Fruit fly (Drosophila melanogaster) whole organism, embryonic: ENCODE results near the gene Bet3.

Source experiments
- BtbVII ChIP-seq: fragments of 200-800 bp; sonication (Bioruptor generic); optimal IDR thresholded peaks from 3 replicates; lab custom pipeline; 2017; ENCODE audit warnings: missing biosample characterization, mild to moderate bottlenecking, missing genetic modification characterization
- CG10274 ChIP-seq: fragments of 200-800 bp; sonication (Bioruptor generic); optimal IDR thresholded peaks from 3 replicates; lab custom pipeline; 2017; ENCODE audit warnings: missing biosample characterization, mild to moderate bottlenecking, missing genetic modification characterization
- CG12104 ChIP-seq: fragments of 200-800 bp; sonication (Bioruptor generic); optimal IDR thresholded peaks from 3 replicates; lab custom pipeline; 2016; ENCODE audit warnings: missing biosample characterization, missing genetic modification characterization
- CG12155 ChIP-seq: fragments of 200-800 bp; sonication (Bioruptor generic); optimal IDR thresholded peaks from 3 replicates; lab custom pipeline; 2016; ENCODE audit warnings: missing biosample characterization, missing genetic modification characterization
- CG12236 ChIP-seq: fragments of 200-800 bp; sonication (Bioruptor generic); optimal IDR thresholded peaks from 2 replicates; lab custom pipeline; 2016; ENCODE audit warnings: missing biosample characterization, missing genetic modification characterization
- CG12391 ChIP-seq: fragments of 200-800 bp; sonication (Bioruptor generic); optimal IDR thresholded peaks from 3 replicates; lab custom pipeline; 2018; ENCODE audit warnings: missing biosample characterization, mild to moderate bottlenecking, missing genetic modification characterization, moderate library complexity
- CG13624 ChIP-seq: fragments of 200-800 bp; sonication (Bioruptor generic); optimal IDR thresholded peaks from 2 replicates; lab custom pipeline; 2016; ENCODE audit warnings: missing biosample characterization, missing genetic modification characterization
- CG1603 ChIP-seq: fragments of 200-800 bp; sonication (Bioruptor generic); optimal IDR thresholded peaks from 2 replicates; lab custom pipeline; 2019; ENCODE audit warnings: missing biosample characterization, mild to moderate bottlenecking, missing genetic modification characterization, moderate library complexity
- CG16813 ChIP-seq: fragments of 200-800 bp; sonication (Bioruptor generic); IDR thresholded peaks from 3 replicates; pipeline ENCODE4 v1.3.6; 2022; ENCODE audit warnings: missing biosample characterization, missing genetic modification characterization; ENCODE audit not compliant: partially characterized antibody
- CG1832 ChIP-seq: fragments of 200-800 bp; sonication (Bioruptor generic); optimal IDR thresholded peaks from 2 replicates; lab custom pipeline; 2017; ENCODE audit warnings: missing biosample characterization, mild to moderate bottlenecking, missing genetic modification characterization, inconsistent platforms
- CG18619 ChIP-seq: fragments of 200-800 bp; sonication (Bioruptor generic); optimal IDR thresholded peaks from 3 replicates; lab custom pipeline; 2017; ENCODE audit warnings: missing biosample characterization, mild to moderate bottlenecking, missing genetic modification characterization
- CG2120 ChIP-seq: fragments of 200-800 bp; sonication (Bioruptor generic); optimal IDR thresholded peaks from 3 replicates; lab custom pipeline; 2016; ENCODE audit warnings: missing biosample characterization, missing genetic modification characterization
- CG30403 ChIP-seq: fragments of 200-800 bp; sonication (Bioruptor generic); optimal IDR thresholded peaks from 3 replicates; lab custom pipeline; 2016; ENCODE audit warnings: missing biosample characterization, missing genetic modification characterization
- CG4404 ChIP-seq: fragments of 200-800 bp; sonication (Bioruptor generic); IDR thresholded peaks from 2 replicates; pipeline ENCODE4 v1.3.6; 2022; ENCODE audit warnings: missing biosample characterization, missing genetic modification characterization
- CG4617 ChIP-seq: fragments of 200-800 bp; sonication (Bioruptor generic); optimal IDR thresholded peaks from 3 replicates; lab custom pipeline; 2016; ENCODE audit warnings: missing biosample characterization, missing genetic modification characterization, borderline replicate concordance
- CG6254 ChIP-seq: fragments of 200-800 bp; sonication (Bioruptor generic); optimal IDR thresholded peaks from 3 replicates; lab custom pipeline; 2017; ENCODE audit warnings: mild to moderate bottlenecking, missing biosample characterization, missing genetic modification reagents, missing genetic modification characterization
- CG7372 ChIP-seq: fragments of 200-800 bp; sonication (Bioruptor generic); IDR thresholded peaks from 2 replicates; pipeline ENCODE4 v1.3.6; 2022; ENCODE audit warnings: missing biosample characterization, missing genetic modification characterization
- CG7987 ChIP-seq: fragments of 200-800 bp; sonication (Bioruptor generic); optimal IDR thresholded peaks from 2 replicates; lab custom pipeline; 2018; ENCODE audit warnings: missing biosample characterization, mild to moderate bottlenecking, missing genetic modification characterization, moderate library complexity
- CG8359 ChIP-seq: fragments of 200-800 bp; sonication (Bioruptor generic); optimal IDR thresholded peaks from 2 replicates; lab custom pipeline; 2017; ENCODE audit warnings: missing biosample characterization, mild to moderate bottlenecking, missing genetic modification characterization, borderline replicate concordance
- Gsc ChIP-seq: fragments of 200-800 bp; sonication (Bioruptor generic); IDR thresholded peaks from 2 replicates; pipeline ENCODE4 v1.3.6; 2022; ENCODE audit warnings: missing biosample characterization, missing genetic modification characterization
- HHEX ChIP-seq: fragments of 200-800 bp; sonication (Bioruptor generic); optimal IDR thresholded peaks from 3 replicates; lab custom pipeline; 2017; ENCODE audit warnings: missing biosample characterization, mild to moderate bottlenecking, missing genetic modification characterization, missing genetic modification reagents
- HLH54F ChIP-seq: fragments of 200-800 bp; sonication (Bioruptor generic); optimal IDR thresholded peaks from 3 replicates; lab custom pipeline; 2016; ENCODE audit warnings: missing biosample characterization, missing genetic modification characterization
- Jarid2 ChIP-seq: fragments of 200-800 bp; sonication (Bioruptor generic); optimal IDR thresholded peaks from 3 replicates; lab custom pipeline; 2017; ENCODE audit warnings: mild to moderate bottlenecking, missing biosample characterization, missing genetic modification reagents, missing genetic modification characterization
- Lim3 ChIP-seq: fragments of 200-800 bp; sonication (Bioruptor generic); IDR thresholded peaks from 2 replicates; pipeline ENCODE4 v1.3.6; 2022; ENCODE audit warnings: missing biosample characterization, missing genetic modification characterization
- Nf-YA ChIP-seq: fragments of 200-800 bp; sonication (Bioruptor generic); IDR thresholded peaks from 2 replicates; pipeline ENCODE4 v1.3.6; 2022; ENCODE audit warnings: missing biosample characterization, missing genetic modification characterization
- Optix ChIP-seq: fragments of 200-800 bp; sonication (Bioruptor generic); IDR thresholded peaks from 3 replicates; pipeline ENCODE4 v1.3.6; 2022; ENCODE audit warnings: missing biosample characterization, missing genetic modification characterization
- Sox100B ChIP-seq: fragments of 200-800 bp; sonication (Bioruptor generic); optimal IDR thresholded peaks from 3 replicates; lab custom pipeline; 2018; ENCODE audit warnings: missing biosample characterization, mild to moderate bottlenecking, missing genetic modification characterization
- Trl ChIP-seq, 3 experiments: fragments of >200 bp in 2 of 3; fragments of 200-800 bp in 1 of 3; sonication (Bioruptor generic) in 1 of 3; optimal IDR thresholded peaks; 2 replicates in 1 of 3; 3 replicates in 2 of 3; lab custom pipeline; 2016 to 2017; ENCODE audit warnings: missing biosample characterization in 1 of 3, missing genetic modification characterization in 1 of 3
- YL-1 ChIP-seq: fragments of 200-800 bp; sonication (Bioruptor generic); optimal IDR thresholded peaks from 3 replicates; lab custom pipeline; 2017; ENCODE audit warnings: missing biosample characterization, mild to moderate bottlenecking, missing genetic modification characterization
- aop ChIP-seq: fragments of 200-800 bp; sonication (Bioruptor generic); IDR thresholded peaks from 2 replicates; pipeline ENCODE4 v1.3.6; 2022; ENCODE audit warnings: missing biosample characterization, missing genetic modification characterization
- bcd ChIP-seq: fragments of 200-800 bp; sonication (Bioruptor generic); optimal IDR thresholded peaks from 2 replicates; lab custom pipeline; 2017; ENCODE audit warnings: missing biosample characterization, mild to moderate bottlenecking, missing genetic modification characterization
- bowl ChIP-seq: fragments of 200-800 bp; sonication (Bioruptor generic); IDR thresholded peaks from 2 replicates; pipeline ENCODE4 v1.3.6; 2022; ENCODE audit warnings: missing biosample characterization, missing genetic modification characterization
- cas ChIP-seq: fragments of 200-800 bp; sonication (Bioruptor generic); IDR thresholded peaks from 2 replicates; pipeline ENCODE4 v1.3.6; 2022; ENCODE audit warnings: missing biosample characterization, missing genetic modification characterization
- danr ChIP-seq: fragments of 200-800 bp; sonication (Bioruptor generic); IDR thresholded peaks from 2 replicates; pipeline ENCODE4 v1.3.6; 2022; ENCODE audit warnings: missing biosample characterization, missing genetic modification characterization
- dimm ChIP-seq: fragments of 200-800 bp; sonication (Bioruptor generic); IDR thresholded peaks from 2 replicates; pipeline ENCODE4 v1.3.6; 2022; ENCODE audit warnings: missing biosample characterization, missing genetic modification characterization
- disco-r ChIP-seq: fragments of 200-800 bp; sonication (Bioruptor generic); optimal IDR thresholded peaks from 2 replicates; lab custom pipeline; 2016; ENCODE audit warnings: missing biosample characterization, missing genetic modification characterization
- gcm2 ChIP-seq: fragments of 200-800 bp; sonication (Bioruptor generic); optimal IDR thresholded peaks from 2 replicates; lab custom pipeline; 2016; ENCODE audit warnings: missing biosample characterization, missing genetic modification characterization
- grn ChIP-seq: fragments of 200-800 bp; sonication (Bioruptor generic); optimal IDR thresholded peaks from 3 replicates; lab custom pipeline; 2017; ENCODE audit warnings: missing biosample characterization, missing genetic modification characterization
- gsb-n ChIP-seq: fragments of 200-800 bp; sonication (Bioruptor generic); optimal IDR thresholded peaks from 3 replicates; lab custom pipeline; 2018; ENCODE audit warnings: missing biosample characterization, mild to moderate bottlenecking, missing genetic modification characterization
- kay ChIP-seq: fragments of 200-800 bp; sonication (Bioruptor generic); optimal IDR thresholded peaks from 2 replicates; lab custom pipeline; 2016; ENCODE audit warnings: missing biosample characterization, missing genetic modification characterization
- lov ChIP-seq, 2 experiments: fragments of 200-800 bp in 1 of 2; fragments of >200 bp in 1 of 2; sonication (Bioruptor generic) in 1 of 2; IDR thresholded peaks in 1 of 2; optimal IDR thresholded peaks in 1 of 2; 2 replicates in 1 of 2; 3 replicates in 1 of 2; pipeline versions ENCODE4 v1.3.6 to Lab custom; 2017 to 2022; ENCODE audit warnings: missing biosample characterization in 1 of 2, missing genetic modification characterization in 1 of 2
- luna ChIP-seq: fragments of 200-800 bp; sonication (Bioruptor generic); optimal IDR thresholded peaks from 2 replicates; lab custom pipeline; 2016; ENCODE audit warnings: missing biosample characterization, missing genetic modification characterization
- otp ChIP-seq: fragments of 200-800 bp; sonication (Bioruptor generic); IDR thresholded peaks from 3 replicates; pipeline ENCODE4, ENCODE4 v1.3.6; 2022; ENCODE audit warnings: missing biosample characterization, missing genetic modification characterization
- pb ChIP-seq: fragments of 200-800 bp; sonication (Bioruptor generic); optimal IDR thresholded peaks from 3 replicates; lab custom pipeline; 2016; ENCODE audit warnings: missing biosample characterization, missing genetic modification characterization
- pita ChIP-seq: fragments of 200-800 bp; sonication (Bioruptor generic); optimal IDR thresholded peaks from 2 replicates; lab custom pipeline; 2017; ENCODE audit warnings: missing biosample characterization, mild to moderate bottlenecking, missing genetic modification characterization
- repo ChIP-seq: fragments of 200-800 bp; sonication (Bioruptor generic); optimal IDR thresholded peaks from 2 replicates; lab custom pipeline; 2016; ENCODE audit warnings: missing biosample characterization, missing genetic modification characterization
- slbo ChIP-seq: fragments of 200-800 bp; sonication (Bioruptor generic); IDR thresholded peaks from 2 replicates; pipeline ENCODE4 v1.3.6; 2022; ENCODE audit warnings: missing biosample characterization, missing genetic modification characterization
- sug ChIP-seq: fragments of 200-800 bp; optimal IDR thresholded peaks from 2 replicates; lab custom pipeline; 2019; ENCODE audit warnings: missing biosample characterization, mild to moderate bottlenecking, missing genetic modification characterization, moderate library complexity
- tna ChIP-seq: fragments of 200-800 bp; sonication (Bioruptor generic); IDR thresholded peaks from 2 replicates; pipeline ENCODE4 v1.3.6; 2022; ENCODE audit warnings: missing biosample characterization, missing genetic modification characterization; ENCODE audit not compliant: partially characterized antibody
- twi ChIP-seq: fragments of 200-800 bp; optimal IDR thresholded peaks from 2 replicates; lab custom pipeline; 2019; ENCODE audit warnings: missing biosample characterization, mild to moderate bottlenecking, missing genetic modification characterization, moderate library complexity
- wor ChIP-seq: fragments of 200-800 bp; sonication (Bioruptor generic); IDR thresholded peaks from 2 replicates; pipeline ENCODE4 v1.3.6; 2022; ENCODE audit warnings: missing biosample characterization, missing genetic modification characterization

The Bet3 gene

dm6 chr3L:9476829-9477228 lies 34.8 kb upstream of the Bet3 start, which contains the start of the genes Uch-L5 and Jarid2 (continued):
- TF ChIP-seq twi (tag; lab: Kevin White, UChicago) (peak; percentile 25), Gsc (no peak), gsb-n (tag; lab: Kevin White, UChicago) (no peak), CG13624 (GFP tag; lab: Kevin White, UChicago) (peak; percentile 65), HLH54F (GFP tag; lab: Kevin White, UChicago) (peak; percentile 70), CG10274 (GFP tag; lab: Kevin White, UChicago) (no peak), CG12391 (tag; lab: Kevin White, UChicago) (peak; percentile 54), CG16813 (GFP tag; lab: Robert Waterston, UW) (no peak; the same call in 2 of the 3 replicates), Sox100B (GFP tag; lab: Kevin White, UChicago) (no peak), YL-1 (GFP tag; lab: Kevin White, UChicago) (peak; percentile 98), wor (GFP tag; lab: Robert Waterston, UW) (no peak), cas (GFP tag; lab: Robert Waterston, UW) (no peak), lov (optimal IDR thresholded peaks at IDR 0.05; lab: Kevin White, UChicago) (no peak), lov (GFP tag; IDR thresholded peaks at IDR 0.05; lab: Robert Waterston, UW) (no peak), bowl (no peak), CG18619 (peak; percentile 6), CG12236 (GFP tag; lab: Kevin White, UChicago) (no peak), grn (no peak), CG6254 (GFP tag; lab: Kevin White, UChicago) (no peak), kay (GFP tag; lab: Kevin White, UChicago) (peak; percentile 51), sug (tag; lab: Kevin White, UChicago) (peak; percentile 46), Optix (GFP tag; lab: Robert Waterston, UW) (0 out of 3 replicates have a peak, but pooled peaks have one; percentile 37), pb (GFP tag; lab: Kevin White, UChicago) (no peak), CG30403 (GFP tag; lab: Kevin White, UChicago) (peak; percentile 51), Nf-YA (no peak), CG12155 (GFP tag; lab: Kevin White, UChicago) (peak; percentile 45), luna (GFP tag; lab: Kevin White, UChicago) (no peak), Lim3 (GFP tag; lab: Robert Waterston, UW) (no peak), CG7372 (GFP tag; lab: Robert Waterston, UW) (no peak), Trl (optimal IDR thresholded peaks at IDR 0.05; lab: Kevin White, UChicago) (no peak), Trl (GFP tag; optimal IDR thresholded peaks at IDR 0.05; lab: Kevin White, UChicago) (peak; percentile 66), pita (GFP tag; lab: Kevin White, UChicago) (no peak), repo (peak; percentile 61), danr (GFP tag; lab: Robert Waterston, UW) (no peak), CG8359 (GFP tag; lab: Kevin White, UChicago) (no peak), CG12104 (GFP tag; lab: Kevin White, UChicago) (no peak), HHEX (peak; percentile 36), CG2120 (GFP tag; lab: Kevin White, UChicago) (peak; percentile 58), aop (GFP tag; lab: Robert Waterston, UW) (no peak), slbo (GFP tag; lab: Robert Waterston, UW) (peak; percentile 68), tna (no peak), gcm2 (no peak), dimm (GFP tag; lab: Robert Waterston, UW) (no peak), CG1832 (GFP tag; lab: Kevin White, UChicago) (no peak), CG4617 (GFP tag; lab: Kevin White, UChicago) (peak; percentile 97), CG4404 (GFP tag; lab: Robert Waterston, UW) (no peak), disco-r (peak; percentile 62), Jarid2 (GFP tag; lab: Kevin White, UChicago) (no peak), CG1603 (tag; lab: Kevin White, UChicago) (peak; percentile 91), CG7987 (GFP tag; lab: Kevin White, UChicago) (peak; percentile 72), otp (no peak), bcd (peak; percentile 52), BtbVII (no peak)
